Fruit fly (Drosophila melanogaster) whole organism, prepupa: Measurements from ENCODE around the gene CG13069.

Experiments
- Blimp-1 ChIP-seq: fragments of 200-800 bp; sonication (Bioruptor generic); optimal IDR thresholded peaks from 3 replicates; lab custom pipeline; 2017; ENCODE audit warnings: missing biosample characterization, missing genetic modification characterization, mild to moderate bottlenecking, moderate library complexity, missing genetic modification reagents
- CG10631 ChIP-seq: fragments of 200-800 bp; sonication (Bioruptor generic); optimal IDR thresholded peaks from 2 replicates; lab custom pipeline; 2016; ENCODE audit warnings: missing biosample characterization, missing genetic modification characterization
- CG10669 ChIP-seq: fragments of 200-800 bp; sonication (Bioruptor generic); optimal IDR thresholded peaks from 3 replicates; lab custom pipeline; 2018; ENCODE audit warnings: missing biosample characterization, mild to moderate bottlenecking, missing genetic modification characterization, moderate library complexity
- CG11762 ChIP-seq: fragments of 200-800 bp; sonication (Bioruptor generic); optimal IDR thresholded peaks from 3 replicates; lab custom pipeline; 2016; ENCODE audit warnings: missing biosample characterization, missing genetic modification characterization; ENCODE audit not compliant: insufficient read depth
- CG15336 ChIP-seq: fragments of 200-800 bp; sonication (Bioruptor generic); IDR thresholded peaks from 2 replicates; pipeline ENCODE4 v1.3.6; 2022; ENCODE audit warnings: missing biosample characterization, missing genetic modification characterization
- CG3032 ChIP-seq: fragments of 200-800 bp; optimal IDR thresholded peaks from 2 replicates; lab custom pipeline; 2019; ENCODE audit warnings: missing biosample characterization, mild to moderate bottlenecking, missing genetic modification characterization, moderate library complexity
- CG32006 ChIP-seq: fragments of 200-800 bp; sonication (Bioruptor generic); optimal IDR thresholded peaks from 3 replicates; lab custom pipeline; 2017; ENCODE audit warnings: missing biosample characterization, mild to moderate bottlenecking, missing genetic modification characterization
- CG4318 ChIP-seq: fragments of 200-800 bp; sonication (Bioruptor generic); optimal IDR thresholded peaks from 3 replicates; lab custom pipeline; 2017; ENCODE audit warnings: missing biosample characterization, mild to moderate bottlenecking, missing genetic modification characterization
- CG6792 ChIP-seq: fragments of 200-800 bp; sonication (Bioruptor generic); optimal IDR thresholded peaks from 3 replicates; lab custom pipeline; 2016; ENCODE audit warnings: missing biosample characterization, missing genetic modification characterization
- CG6808 ChIP-seq: fragments of 200-800 bp; sonication (Bioruptor generic); optimal IDR thresholded peaks from 3 replicates; lab custom pipeline; 2017; ENCODE audit warnings: missing biosample characterization, missing genetic modification characterization, mild to moderate bottlenecking, moderate library complexity, missing genetic modification reagents
- CG8119 ChIP-seq: fragments of 200-800 bp; sonication (Bioruptor generic); IDR thresholded peaks from 3 replicates; pipeline ENCODE4 v1.3.6; 2022; ENCODE audit warnings: missing biosample characterization, missing genetic modification characterization
- CG9139 ChIP-seq: fragments of 200-800 bp; sonication (Bioruptor generic); optimal IDR thresholded peaks from 3 replicates; lab custom pipeline; 2017; ENCODE audit warnings: missing biosample characterization, mild to moderate bottlenecking, missing genetic modification characterization
- Eip78C ChIP-seq: fragments of 200-800 bp; sonication (Bioruptor generic); peaks from one replicate; lab custom pipeline; 2016; ENCODE audit warnings: missing biosample characterization, missing genetic modification characterization
- Ets21C ChIP-seq: fragments of 200-800 bp; sonication (Bioruptor generic); optimal IDR thresholded peaks from 3 replicates; lab custom pipeline; 2016; ENCODE audit warnings: missing biosample characterization, missing genetic modification characterization
- Ets96B ChIP-seq: fragments of 200-800 bp; optimal IDR thresholded peaks from 2 replicates; lab custom pipeline; 2019; ENCODE audit warnings: missing biosample characterization, mild to moderate bottlenecking, missing genetic modification characterization, moderate library complexity
- Hr38 ChIP-seq: sonication (Bioruptor generic); optimal IDR thresholded peaks from 2 replicates; lab custom pipeline; 2016; ENCODE audit warnings: missing biosample characterization, missing genetic modification characterization
- Hr39 ChIP-seq: fragments of 200-800 bp; sonication (Bioruptor generic); optimal IDR thresholded peaks from 2 replicates; lab custom pipeline; 2016; ENCODE audit warnings: missing biosample characterization, missing genetic modification characterization
- Met ChIP-seq: fragments of 200-800 bp; sonication (Bioruptor generic); optimal IDR thresholded peaks from 3 replicates; lab custom pipeline; 2016; ENCODE audit warnings: missing biosample characterization, missing genetic modification characterization
- OdsH ChIP-seq: fragments of 200-800 bp; sonication (Bioruptor generic); optimal IDR thresholded peaks from 3 replicates; lab custom pipeline; 2016; ENCODE audit warnings: missing biosample characterization, missing genetic modification characterization
- Smox ChIP-seq: fragments of 200-800 bp; sonication (Bioruptor generic); optimal IDR thresholded peaks from 3 replicates; lab custom pipeline; 2016; ENCODE audit warnings: missing biosample characterization, missing genetic modification characterization
- Sox102F ChIP-seq: fragments of 200-800 bp; sonication (Bioruptor generic); optimal IDR thresholded peaks from 2 replicates; lab custom pipeline; 2016; ENCODE audit warnings: missing biosample characterization, mild to moderate bottlenecking, missing genetic modification characterization
- acj6 ChIP-seq: fragments of 200-800 bp; sonication (Bioruptor generic); optimal IDR thresholded peaks from 3 replicates; lab custom pipeline; 2016; ENCODE audit warnings: missing biosample characterization, missing genetic modification characterization
- esn ChIP-seq: fragments of 200-800 bp; sonication (Bioruptor generic); optimal IDR thresholded peaks from 2 replicates; lab custom pipeline; 2016; ENCODE audit warnings: missing biosample characterization, mild to moderate bottlenecking, missing genetic modification characterization, moderate library complexity
- fd59A ChIP-seq: fragments of 200-800 bp; sonication (Bioruptor generic); optimal IDR thresholded peaks from 2 replicates; lab custom pipeline; 2017; ENCODE audit warnings: missing biosample characterization, mild to moderate bottlenecking, missing genetic modification characterization, missing genetic modification reagents
- spab ChIP-seq: fragments of 200-800 bp; sonication (Bioruptor generic); optimal IDR thresholded peaks from 2 replicates; lab custom pipeline; 2017; ENCODE audit warnings: missing biosample characterization, mild to moderate bottlenecking, missing genetic modification characterization, missing genetic modification reagents
- ss ChIP-seq, 2 experiments: fragments of 200-800 bp; sonication (Bioruptor generic); optimal IDR thresholded peaks; 2 replicates in 1 of 2; 3 replicates in 1 of 2; lab custom pipeline; 2017 to 2018; ENCODE audit warnings: mild to moderate bottlenecking in 2 of 2, missing biosample characterization in 2 of 2, missing genetic modification characterization in 2 of 2, moderate library complexity in 1 of 2
- svp ChIP-seq: fragments of 200-800 bp; sonication (Bioruptor generic); peaks from one replicate; lab custom pipeline; 2016; ENCODE audit warnings: missing biosample characterization, missing genetic modification characterization
- topi ChIP-seq: fragments of 200-800 bp; sonication (Bioruptor generic); optimal IDR thresholded peaks from 3 replicates; lab custom pipeline; 2016; ENCODE audit warnings: missing biosample characterization, missing genetic modification characterization
- vri ChIP-seq: fragments of 200-800 bp; sonication (Bioruptor generic); optimal IDR thresholded peaks from 3 replicates; lab custom pipeline; 2016; ENCODE audit warnings: missing biosample characterization, mild to moderate bottlenecking, missing genetic modification characterization

Gene CG13069

dm6 chr3L:16269092-16269491 is 3.9 kb downstream of the CG13069 start, which contains the start of gene CG13068:
TSS of gene CG13068 (plus strand) at chr3L:16269392.
- no peak for TF ChIP-seq acj6
- TF ChIP-seq, all 60 proteins: peak for 0

DNA sequence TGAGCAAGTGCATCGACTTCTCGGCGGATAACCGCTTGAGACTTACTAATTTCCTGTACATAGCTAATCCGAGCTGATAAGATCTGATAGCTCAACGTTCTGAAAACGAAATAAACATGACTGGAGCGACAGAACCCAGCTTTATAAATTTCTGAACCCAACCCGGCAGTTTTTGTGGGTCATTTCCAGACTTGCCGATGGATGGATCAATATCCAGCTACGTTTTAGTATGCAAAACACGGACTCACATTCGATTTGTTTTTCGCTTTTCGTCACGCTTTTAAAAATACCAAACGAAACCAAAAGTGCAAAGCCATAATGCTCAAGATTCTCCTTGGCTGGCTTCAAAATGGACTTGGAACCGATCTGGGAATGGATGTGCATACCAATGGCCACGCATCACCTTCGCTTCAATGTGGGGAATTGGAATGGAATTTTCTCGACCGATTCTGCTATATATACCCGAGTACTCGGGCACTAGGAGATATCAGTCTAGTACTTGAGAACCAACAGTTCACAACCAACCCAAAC is 5.7 kb downstream of the CG13069 start, which contains the start of the genes CG34248 and CG13067:
TSS of gene CG34248 (minus strand) at position 101 of the 531 bp plus-strand sequence.
TSS of gene CG13067 (plus strand) at position 481 of the 531 bp plus-strand sequence.
- TF ChIP-seq Sox102F (GFP tag; lab: Kevin White, UChicago): no peak
- TF ChIP-seq CG6792 (GFP tag; lab: Kevin White, UChicago): no peak
- TF ChIP-seq Met (GFP tag; lab: Kevin White, UChicago): no peak
- no peak for TF ChIP-seq CG4318 (GFP tag; lab: Kevin White, UChicago)
- no peak for TF ChIP-seq CG9139 (GFP tag; lab: Kevin White, UChicago)
- no peak for TF ChIP-seq OdsH (GFP tag; lab: Kevin White, UChicago)
- TF ChIP-seq Smox (GFP tag; lab: Kevin White, UChicago): no peak
- TF ChIP-seq Ets21C (GFP tag; lab: Kevin White, UChicago): no peak
- TF ChIP-seq Hr38 (GFP tag; lab: Kevin White, UChicago): no peak
- no peak for TF ChIP-seq Blimp-1 (GFP tag; lab: Kevin White, UChicago)

dm6 chr3L:16272338-16272959 is 7.3 kb downstream of the CG13069 start, which contains the start of gene CG13066:
TSS of gene CG13066 (plus strand) at chr3L:16272909.
- TF ChIP-seq CG10631 (GFP tag; lab: Kevin White, UChicago) (no peak), ss (GFP tag; optimal IDR thresholded peaks at IDR 0.05; lab: Kevin White, UChicago) (peak in 1 of 2 experiments; percentile 79), vri (GFP tag; lab: Kevin White, UChicago) (no peak)

DNA sequence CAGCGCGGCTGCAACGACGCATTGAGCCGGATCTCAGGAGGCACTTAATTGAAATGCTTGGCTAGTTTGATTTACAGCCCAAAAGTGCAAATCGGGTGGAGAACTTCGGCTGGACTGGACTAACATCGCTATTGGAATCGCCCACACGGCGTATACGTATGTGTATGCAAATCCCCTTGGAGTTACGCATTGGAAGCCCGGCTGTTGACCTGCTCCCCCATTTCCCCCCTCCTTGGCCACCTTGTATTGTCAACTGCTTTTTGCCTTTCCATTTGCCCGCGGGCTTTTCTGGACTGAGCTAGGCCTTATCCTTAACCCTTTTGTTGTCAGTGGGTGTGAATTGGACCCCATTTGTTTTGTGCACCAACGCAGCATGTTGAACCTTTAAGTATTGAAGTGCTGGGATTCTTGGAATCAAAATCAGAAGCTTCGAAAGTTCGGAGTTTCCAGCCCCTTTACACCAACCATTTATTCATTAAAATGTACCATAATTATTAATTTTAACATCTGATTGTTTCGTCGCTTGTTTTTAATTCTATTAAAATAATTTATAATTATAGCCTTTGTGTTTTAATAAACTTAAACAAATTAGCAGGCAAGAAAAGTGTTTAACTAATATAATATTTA is 10.3 kb downstream of the CG13069 start:
- peak; percentile 51 for TF ChIP-seq CG3032 (tag; lab: Kevin White, UChicago)
- peak; percentile 44 for TF ChIP-seq CG6808
- TF ChIP-seq Eip78C (GFP tag; lab: Kevin White, UChicago): peak; percentile 68
- TF ChIP-seq spab (GFP tag; lab: Kevin White, UChicago): peak; percentile 16
- no peak for TF ChIP-seq CG8119 (GFP tag; lab: Robert Waterston, UW)
- TF ChIP-seq fd59A (GFP tag; lab: Kevin White, UChicago): peak; percentile 9
- peak; percentile 6 for TF ChIP-seq CG10669 (GFP tag; lab: Kevin White, UChicago)
- TF ChIP-seq svp (GFP tag; lab: Kevin White, UChicago): peak; percentile 17
- TF ChIP-seq Ets96B (tag; lab: Kevin White, UChicago): peak; percentile 37
- no peak for TF ChIP-seq Hr39 (GFP tag; lab: Kevin White, UChicago)
- peak; percentile 20 for TF ChIP-seq CG32006 (GFP tag; lab: Kevin White, UChicago)
- no peak for TF ChIP-seq CG9139 (GFP tag; lab: Kevin White, UChicago)
- TF ChIP-seq, all 60 proteins: peak for 9

- TF ChIP-seq CG10669 (GFP tag; lab: Kevin White, UChicago): no peak
- TF ChIP-seq esn: no peak
- TF ChIP-seq topi: no peak
- TF ChIP-seq CG15336 (GFP tag; lab: Robert Waterston, UW): no peak
- TF ChIP-seq CG11762: no peak
- TF ChIP-seq CG4318 (GFP tag; lab: Kevin White, UChicago): no peak
- no peak for TF ChIP-seq Ets96B (tag; lab: Kevin White, UChicago)
- no peak for TF ChIP-seq svp (GFP tag; lab: Kevin White, UChicago)
Measured at dm6 chr3L:16277135-16277534, 11.9 kb downstream of the CG13069 start, which contains the start of gene CG13065. TSS of gene CG13065 (plus strand) at chr3L:16277435.
